Worm (Caenorhabditis elegans): ENCODE data around the gene F19C6.2.
A peak's percentile ranks its signal among the peaks of the same experiment; 100 is the strongest.

F19C6.2 gene

ce11 chrX:10026347-10026746 is 25.6 kb downstream of the F19C6.2 start (continued):
- TF ChIP-seq hif-1 (tag; optimal IDR thresholded peaks at IDR 0.05) (no peak), F10B5.3 (tag; optimal IDR thresholded peaks at IDR 0.05) (no peak), lin-39 (tag; optimal IDR thresholded peaks at IDR 0.05) (no peak), sdz-12 (GFP tag; optimal IDR thresholded peaks at IDR 0.05) (no peak)

ce11 chrX:10027556-10027955 is 26.8 kb downstream of the F19C6.2 start, which contains the start of gene mkk-4:
Gene mkk-4, plus strand, starts transcription at chrX:10027856.
- no peak for TF ChIP-seq hlh-30 (tag; optimal IDR thresholded peaks at IDR 0.05; ENCODE audit: insufficient read depth)
- no peak for TF ChIP-seq hmg-1.1 (GFP tag; IDR thresholded peaks at IDR 0.05)
- TF ChIP-seq F26F4.8 (GFP tag; conservative IDR thresholded peaks at IDR 0.05) = no peak
- no peak for TF ChIP-seq dve-1 (tag; optimal IDR thresholded peaks at IDR 0.05; ENCODE audit: insufficient read depth)
- TF ChIP-seq cey-2 (tag; optimal IDR thresholded peaks at IDR 0.05; ENCODE audit: borderline replicate concordance, insufficient read depth) = no peak
- no peak for TF ChIP-seq nhr-6 (tag; optimal IDR thresholded peaks at IDR 0.05)
- no peak for TF ChIP-seq madf-5 (GFP tag; IDR thresholded peaks at IDR 0.05)
- no peak for TF ChIP-seq unc-39 (tag; optimal IDR thresholded peaks at IDR 0.05)
- no peak for TF ChIP-seq T20F7.1 (GFP tag; optimal IDR thresholded peaks at IDR 0.05)
- TF ChIP-seq lin-39 (tag; optimal IDR thresholded peaks at IDR 0.05) = no peak
- no peak for TF ChIP-seq ama-1 (optimal IDR thresholded peaks at IDR 0.05)
- no peak for TF ChIP-seq F49E8.2 (tag; optimal IDR thresholded peaks at IDR 0.05; ENCODE audit: borderline replicate concordance)
- TF ChIP-seq ceh-82 (tag; optimal IDR thresholded peaks at IDR 0.05) = no peak
- no peak for TF ChIP-seq ZK546.5 (tag; optimal IDR thresholded peaks at IDR 0.05)
- no peak for TF ChIP-seq madf-9 (GFP tag; conservative IDR thresholded peaks at IDR 0.05)
- no peak for TF ChIP-seq ceh-62 (tag; optimal IDR thresholded peaks at IDR 0.05)
- no peak for TF ChIP-seq duxl-1 (tag; optimal IDR thresholded peaks at IDR 0.05; ENCODE audit: poor library complexity)
- no peak for TF ChIP-seq sdz-12 (GFP tag; optimal IDR thresholded peaks at IDR 0.05)
- no peak for TF ChIP-seq zfp-2 (tag; optimal IDR thresholded peaks at IDR 0.05)
- TF ChIP-seq R02D3.7 (tag; optimal IDR thresholded peaks at IDR 0.05) = no peak

ce11 chrX:10030836-10031235 is 30.1 kb downstream of the F19C6.2 start, which contains the start of gene sek-6:
Gene sek-6, plus strand, starts transcription at chrX:10031150.
- no peak for TF ChIP-seq daf-16 (GFP tag; optimal IDR thresholded peaks at IDR 0.05)
- peak; percentile 88 for TF ChIP-seq daf-16 (tag; optimal IDR thresholded peaks at IDR 0.05)
- TF ChIP-seq ceh-32 (tag; optimal IDR thresholded peaks at IDR 0.05; ENCODE audit: poor library complexity) = no peak
- TF ChIP-seq attf-4 (tag; optimal IDR thresholded peaks at IDR 0.05) = no peak
- TF ChIP-seq unc-62 (GFP tag; optimal IDR thresholded peaks at IDR 0.05 in 1 of 2) = peak in 1 of 2 experiments; percentile 29
- TF ChIP-seq unc-62 (tag; optimal IDR thresholded peaks at IDR 0.05) = no peak
- no peak for TF ChIP-seq egl-43 (GFP tag; IDR thresholded peaks at IDR 0.05)
- TF ChIP-seq mes-2 (tag; optimal IDR thresholded peaks at IDR 0.05; ENCODE audit: poor library complexity, severe bottlenecking) = no peak
- no peak for TF ChIP-seq php-3 (GFP tag; IDR thresholded peaks at IDR 0.05)
- TF ChIP-seq ZK337.2 (GFP tag; IDR thresholded peaks at IDR 0.05) = no peak

ce11 chrX:10044473-10044872 is 43.7 kb downstream of the F19C6.2 start:
- TF ChIP-seq aha-1 (tag) (peak; percentile 94), mep-1 (tag; optimal IDR thresholded peaks at IDR 0.05) (no peak)

- TF ChIP-seq daf-16 (GFP tag; optimal IDR thresholded peaks at IDR 0.05) (no peak), daf-16 (tag; optimal IDR thresholded peaks at IDR 0.05) (no peak), spr-1 (tag; optimal IDR thresholded peaks at IDR 0.05) (no peak), vab-7 (GFP tag; IDR thresholded peaks at IDR 0.05) (no peak), tag-97 (GFP tag; IDR thresholded peaks at IDR 0.05) (no peak), ces-1 (GFP tag; optimal IDR thresholded peaks at IDR 0.05) (no peak), saeg-2 (GFP tag; IDR thresholded peaks at IDR 0.05) (no peak), unc-39 (tag; optimal IDR thresholded peaks at IDR 0.05) (no peak), ceh-32 (tag; optimal IDR thresholded peaks at IDR 0.05; ENCODE audit: poor library complexity) (no peak), nhr-41 (GFP tag; IDR thresholded peaks at IDR 0.05) (no peak), madf-9 (GFP tag; conservative IDR thresholded peaks at IDR 0.05) (no peak), zag-1 (tag; optimal IDR thresholded peaks at IDR 0.05) (no peak), duxl-1 (tag; optimal IDR thresholded peaks at IDR 0.05; ENCODE audit: poor library complexity) (no peak), zfp-3 (GFP tag; conservative IDR thresholded peaks at IDR 0.05) (no peak)
These were observed 46.6 kb downstream of the F19C6.2 start, which contains the start of gene ZC374.2 for ce11 chrX:10047325-10047724. Gene ZC374.2, minus strand, starts transcription at chrX:10047425.

All from whole organism, L4 larva.